Worm (Caenorhabditis elegans) whole organism, L1 larva: ENCODE results near the gene epic-3.

ENCODE experiments used
- lin-13 ChIP-seq: fragments of 150-350 bp; optimal IDR thresholded peaks from 2 replicates; lab custom pipeline; 2014; ENCODE audit warnings: missing biosample characterization, missing genetic modification reagents, missing genetic modification characterization
- mef-2 ChIP-seq: fragments of 150-350 bp; optimal IDR thresholded peaks from 2 replicates; lab custom pipeline; 2014; ENCODE audit warnings: missing biosample characterization, missing genetic modification characterization
- nhr-11 ChIP-seq: fragments of 150-350 bp; optimal IDR thresholded peaks from 2 replicates; lab custom pipeline; 2014; ENCODE audit warnings: missing biosample characterization, missing genetic modification characterization
- nhr-28 ChIP-seq: fragments of 150-350 bp; optimal IDR thresholded peaks from 2 replicates; lab custom pipeline; 2014; ENCODE audit warnings: missing biosample characterization, missing genetic modification characterization
- tlp-1 ChIP-seq: fragments of 150-350 bp; optimal IDR thresholded peaks from 2 replicates; lab custom pipeline; 2014; ENCODE audit warnings: missing biosample characterization, missing genetic modification characterization
- unc-86 ChIP-seq: sonication (generic microtip); optimal IDR thresholded peaks from 2 replicates; lab custom pipeline; 2016; ENCODE audit warnings: missing genetic modification characterization, missing compliant biosample characterization

DNA sequence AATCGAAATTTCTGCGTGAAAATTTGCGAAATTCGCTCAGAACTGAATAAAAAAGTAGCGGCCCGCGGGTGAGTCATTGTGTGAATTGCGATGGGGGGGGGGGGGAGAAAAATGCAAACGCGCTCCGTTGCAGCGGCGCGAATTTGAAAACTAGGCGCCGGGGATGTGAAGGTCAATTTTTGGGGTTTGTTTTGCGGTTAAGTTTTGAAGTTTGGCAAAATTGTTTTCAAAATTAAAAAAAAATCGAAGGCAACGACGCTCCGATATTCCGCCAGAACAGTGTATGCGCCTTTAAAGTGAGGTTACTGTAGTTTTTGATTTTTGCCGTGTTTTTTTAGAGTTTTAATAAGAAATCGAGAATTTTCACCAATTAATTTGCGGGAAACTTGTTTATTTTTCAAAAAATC is 14.1 kb upstream of the epic-3 start:
- TF ChIP-seq mef-2 (no peak), tlp-1 (tag; lab: Kevin White, UChicago) (no peak), lin-13 (GFP tag; lab: Kevin White, UChicago) (peak; percentile 64), nhr-28 (no peak), unc-86 (peak; percentile 32), nhr-11 (tag; lab: Kevin White, UChicago) (no peak)
